Worm (Caenorhabditis elegans) whole organism, mixed stage, embryonic: ENCODE results near the gene sre-53.

Source experiments
- ces-1 ChIP-seq: fragments of 150-350 bp; optimal IDR thresholded peaks from 2 replicates; lab custom pipeline; 2014; ENCODE audit warnings: missing biosample characterization, missing genetic modification reagents, missing genetic modification characterization
- elt-3 ChIP-seq: fragments of 150-350 bp; optimal IDR thresholded peaks from 2 replicates; lab custom pipeline; 2014; ENCODE audit warnings: missing biosample characterization, missing genetic modification characterization
- flh-1 ChIP-seq: fragments of 200-800 bp; sonication (Bioruptor generic); optimal IDR thresholded peaks from 2 replicates; lab custom pipeline; 2018; ENCODE audit warnings: mild to moderate bottlenecking, missing genetic modification characterization, moderate library complexity, missing compliant biosample characterization
- lin-13 ChIP-seq: fragments of 150-350 bp; optimal IDR thresholded peaks from 2 replicates; lab custom pipeline; 2014; ENCODE audit warnings: missing biosample characterization, missing genetic modification characterization
- lsy-2 ChIP-seq: fragments of 150-350 bp; optimal IDR thresholded peaks from 2 replicates; lab custom pipeline; 2014; ENCODE audit warnings: missing biosample characterization, missing genetic modification characterization
- nhr-12 ChIP-seq: fragments of 150-350 bp; optimal IDR thresholded peaks from 2 replicates; lab custom pipeline; 2014; ENCODE audit warnings: missing biosample characterization, missing genetic modification characterization
- nhr-237 ChIP-seq: fragments of 150-350 bp; optimal IDR thresholded peaks from 2 replicates; lab custom pipeline; 2014; ENCODE audit warnings: missing biosample characterization, missing genetic modification characterization
- nhr-28 ChIP-seq: fragments of 150-350 bp; optimal IDR thresholded peaks from 2 replicates; lab custom pipeline; 2014; ENCODE audit warnings: missing biosample characterization, missing genetic modification characterization
- nhr-76 ChIP-seq: sonication (generic microtip); optimal IDR thresholded peaks from 2 replicates; lab custom pipeline; 2017; ENCODE audit warnings: missing biosample characterization, missing genetic modification characterization
- pha-4 ChIP-seq: fragments of 150-350 bp; optimal IDR thresholded peaks from 2 replicates; lab custom pipeline; 2018; ENCODE audit warnings: missing biosample characterization, missing genetic modification reagents, missing genetic modification characterization
- sptf-1 ChIP-seq: sonication (generic microtip); optimal IDR thresholded peaks from 2 replicates; lab custom pipeline; 2017; ENCODE audit warnings: mild to moderate bottlenecking, missing genetic modification characterization, moderate library complexity, missing compliant biosample characterization
- unc-62 ChIP-seq: fragments of 150-350 bp; optimal IDR thresholded peaks from 2 replicates; lab custom pipeline; 2014; ENCODE audit warnings: missing biosample characterization, missing genetic modification reagents, missing genetic modification characterization
- zip-8 ChIP-seq: fragments of 150-350 bp; optimal IDR thresholded peaks from 2 replicates; lab custom pipeline; 2014; ENCODE audit warnings: missing biosample characterization, missing genetic modification characterization
- ztf-11 ChIP-seq: fragments of 150-350 bp; optimal IDR thresholded peaks from 2 replicates; lab custom pipeline; 2014; ENCODE audit warnings: missing biosample characterization, missing genetic modification characterization

DNA sequence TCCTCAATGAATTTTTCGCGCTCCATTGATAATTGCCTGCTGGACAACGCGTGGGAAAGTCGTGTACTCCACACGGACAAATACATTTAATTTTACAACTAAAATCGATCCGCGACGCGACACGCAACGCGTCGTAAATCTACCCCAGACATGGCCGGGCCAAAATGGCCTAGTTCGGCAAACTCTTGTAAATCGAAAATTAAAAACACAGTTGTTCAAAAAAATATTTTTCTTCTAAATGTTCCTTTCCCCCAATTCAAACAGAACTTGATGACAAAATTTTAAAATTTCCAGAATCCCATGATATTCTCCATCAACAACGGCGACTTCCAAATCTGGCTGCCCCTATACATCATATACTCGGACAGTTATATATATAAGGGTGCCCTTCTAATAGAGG lies 5.8 kb upstream of the sre-53 start, which contains the start of gene sre-55:
- TF ChIP-seq flh-1 (GFP tag; lab: Kevin White, UChicago), result no peak
- TF ChIP-seq unc-62 (GFP tag; lab: Kevin White, UChicago), result no peak
- no peak for TF ChIP-seq pha-4
- TF ChIP-seq sptf-1 (tag; lab: Kevin White, UChicago), result no peak
- TF ChIP-seq zip-8 (tag; lab: Kevin White, UChicago), result no peak
- no peak for TF ChIP-seq nhr-28 (tag; lab: Kevin White, UChicago)
- no peak for TF ChIP-seq ztf-11 (tag; lab: Kevin White, UChicago)
- no peak for TF ChIP-seq lin-13 (tag; lab: Kevin White, UChicago)
- TF ChIP-seq lsy-2, result no peak
- TF ChIP-seq nhr-76 (tag; lab: Kevin White, UChicago), result no peak
- TF ChIP-seq ces-1 (GFP tag; lab: Kevin White, UChicago), result no peak
- no peak for TF ChIP-seq nhr-237 (tag; lab: Kevin White, UChicago)
- TF ChIP-seq elt-3 (tag; lab: Kevin White, UChicago), result no peak
- TF ChIP-seq nhr-12 (tag; lab: Kevin White, UChicago), result no peak
